Worm (Caenorhabditis elegans): Measurements from ENCODE around the gene nhr-27.

The nhr-27 gene

DNA sequence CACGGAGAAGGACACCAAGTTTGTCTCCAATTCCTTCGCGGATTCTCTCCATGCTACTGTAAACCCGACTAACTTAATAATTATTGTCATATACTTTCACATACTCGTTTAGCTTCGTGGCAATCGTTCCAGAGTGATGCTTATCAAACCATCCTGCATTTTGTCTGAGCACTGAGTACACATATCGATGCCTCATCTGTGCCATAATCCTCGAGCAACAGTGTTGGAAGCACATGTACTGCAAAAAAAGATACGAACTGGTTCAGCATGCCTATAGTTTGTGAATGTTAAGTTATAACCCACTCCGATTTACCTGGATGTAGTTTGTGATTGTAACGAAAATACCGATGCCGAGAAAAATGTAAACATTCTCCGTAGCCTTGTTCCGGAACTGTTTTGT, 53.1 kb downstream of the nhr-27 start:
- no peak for TF ChIP-seq unc-62 (GFP tag; optimal IDR thresholded peaks at IDR 0.05)

DNA sequence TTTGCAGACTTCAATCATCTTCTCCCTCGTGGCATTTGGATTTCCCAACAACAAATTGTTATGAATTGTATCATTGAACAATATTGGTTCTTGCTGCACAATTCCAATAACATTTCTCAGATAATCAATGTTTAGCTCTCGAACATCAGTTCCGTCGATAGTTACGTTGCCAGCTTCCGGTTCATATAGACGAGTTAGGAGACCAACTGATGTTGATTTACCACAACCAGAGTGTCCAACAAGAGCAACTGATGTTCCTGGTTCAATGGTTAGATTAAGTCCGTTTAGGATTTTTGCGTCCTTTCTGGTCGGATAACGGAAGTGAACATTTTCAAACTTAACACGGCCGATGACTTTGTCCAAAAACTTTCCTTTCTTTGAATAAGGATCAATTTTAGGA, 54.1 kb downstream of the nhr-27 start:
- no peak for TF ChIP-seq unc-62 (GFP tag; optimal IDR thresholded peaks at IDR 0.05)

DNA sequence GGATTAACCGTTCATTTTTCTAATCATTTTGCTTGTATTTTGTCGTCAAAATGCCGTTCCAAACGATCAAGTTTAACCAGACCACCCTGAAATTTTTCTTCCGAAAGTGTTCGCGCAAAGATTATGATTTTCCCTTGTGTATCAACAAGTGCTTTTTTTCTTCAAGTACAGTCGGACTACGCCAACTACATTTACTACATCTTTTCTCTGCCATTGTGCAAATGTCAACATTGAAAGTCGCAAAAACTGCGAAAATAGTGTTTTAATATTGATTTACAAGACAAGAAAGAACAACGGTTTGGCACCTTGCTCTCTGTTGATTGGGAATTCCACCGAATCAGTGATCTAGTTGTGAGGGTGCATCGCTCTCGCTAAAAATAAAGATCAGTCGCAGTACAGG, 57.3 kb downstream of the nhr-27 start:
- TF ChIP-seq unc-62 (GFP tag; optimal IDR thresholded peaks at IDR 0.05) = no peak

DNA sequence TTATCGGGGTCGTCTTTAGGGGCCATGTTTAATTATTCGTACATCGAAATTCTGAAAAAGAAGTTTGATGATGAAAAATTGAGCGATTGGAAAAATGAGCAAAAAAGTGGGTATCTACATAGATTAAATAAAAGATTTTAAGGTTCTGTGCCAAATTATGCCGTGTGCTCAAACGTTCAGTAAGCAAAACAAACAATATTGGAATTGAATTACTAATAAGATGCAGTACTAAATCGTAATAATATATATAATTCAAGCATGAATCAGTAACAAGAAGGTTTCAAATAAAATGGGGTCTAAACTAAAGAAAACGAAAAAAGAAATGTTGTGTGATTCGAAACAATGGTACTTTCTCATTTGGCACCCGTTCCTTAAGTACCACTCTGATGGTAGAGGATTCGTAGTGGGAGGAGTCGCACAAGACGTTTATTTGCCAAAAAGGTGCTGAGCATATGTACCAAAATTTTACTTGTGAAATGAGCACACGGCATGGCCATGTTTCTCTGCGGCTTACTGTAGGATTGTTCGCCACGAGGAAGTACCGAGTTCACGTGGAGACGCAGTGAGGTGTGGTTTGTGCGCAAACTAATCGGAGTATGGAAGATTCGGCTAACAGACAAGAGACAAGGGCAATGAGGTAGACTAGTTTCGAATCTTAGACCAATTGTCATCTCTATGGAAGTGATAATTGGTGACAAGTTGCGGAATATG, 58.4 kb downstream of the nhr-27 start, which contains the start of gene pgp-14:
pgp-14 (minus strand) TSS at position 51 of the 711 bp plus-strand sequence.
- TF ChIP-seq unc-62 (GFP tag; optimal IDR thresholded peaks at IDR 0.05) = no peak

- no peak for TF ChIP-seq unc-62 (GFP tag; optimal IDR thresholded peaks at IDR 0.05)
These were observed 69.7 kb downstream of the nhr-27 start, which contains the start of gene pgp-13 for ce11 chrX:12738454-12738853. Gene pgp-13, plus strand, starts transcription at chrX:12738754.

- no peak for TF ChIP-seq unc-62 (GFP tag; optimal IDR thresholded peaks at IDR 0.05)
These were observed 76.8 kb downstream of the nhr-27 start, which contains the start of gene pgp-12 for ce11 chrX:12731188-12731857. Gene pgp-12, plus strand, starts transcription at chrX:12731807.

DNA sequence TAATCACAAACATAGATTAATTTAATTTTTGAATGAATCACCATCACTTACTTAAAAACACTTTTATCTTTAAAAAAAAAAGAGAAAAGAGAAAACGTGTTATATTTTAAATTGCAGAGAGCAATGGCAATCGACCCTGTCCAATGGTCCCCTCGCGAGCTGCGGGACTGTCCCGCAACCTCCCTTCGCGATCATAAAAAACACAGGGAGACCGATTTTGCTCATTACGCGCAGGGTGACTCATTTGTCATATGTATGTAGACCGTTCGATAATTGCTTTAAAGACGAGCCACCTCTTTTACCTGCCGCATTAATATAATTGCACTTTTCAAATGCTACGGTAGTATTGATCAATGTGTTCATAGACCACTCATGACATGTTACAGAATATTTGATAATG, 78.0 kb downstream of the nhr-27 start:
- TF ChIP-seq unc-62 (GFP tag; optimal IDR thresholded peaks at IDR 0.05) = no peak

- TF ChIP-seq unc-62 (GFP tag; optimal IDR thresholded peaks at IDR 0.05) = no peak
These were observed 82.0 kb downstream of the nhr-27 start for ce11 chrX:12726129-12726528.

- no peak for TF ChIP-seq unc-62 (GFP tag; optimal IDR thresholded peaks at IDR 0.05)
These were observed 86.7 kb downstream of the nhr-27 start for ce11 chrX:12721429-12721828.

- TF ChIP-seq unc-62 (GFP tag; optimal IDR thresholded peaks at IDR 0.05) = no peak
These were observed 95.1 kb downstream of the nhr-27 start for ce11 chrX:12713014-12713413.

ce11 chrX:12712353-12712752, 95.8 kb downstream of the nhr-27 start, which contains the start of gene rgs-2:
Gene rgs-2, plus strand, starts transcription at chrX:12712653.
- TF ChIP-seq unc-62 (GFP tag; optimal IDR thresholded peaks at IDR 0.05) = no peak

- no peak for TF ChIP-seq unc-62 (GFP tag; optimal IDR thresholded peaks at IDR 0.05)
These were observed 103.4 kb downstream of the nhr-27 start, which contains the start of gene nhr-272 for ce11 chrX:12704721-12705120. Gene nhr-272, minus strand, starts transcription at chrX:12704821.

DNA sequence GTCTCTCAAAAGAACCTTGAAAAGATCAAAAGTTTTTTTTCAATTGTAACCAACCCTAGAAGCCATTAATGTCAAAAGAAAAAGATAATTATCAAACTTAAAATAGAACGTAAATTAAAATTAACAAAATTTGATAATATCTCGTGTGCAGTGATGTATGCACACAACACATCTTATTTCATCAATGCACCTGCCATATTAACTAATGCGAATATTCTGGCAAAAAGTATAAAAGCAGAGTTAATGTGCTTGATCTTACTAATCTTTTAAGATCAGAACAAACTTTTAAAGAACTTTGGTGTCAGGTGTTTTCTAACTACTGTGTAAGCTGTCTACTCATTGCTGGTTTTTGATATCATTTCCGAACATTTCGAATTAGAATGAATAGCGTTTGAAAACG, 105.4 kb downstream of the nhr-27 start:
- no peak for TF ChIP-seq unc-62 (GFP tag; optimal IDR thresholded peaks at IDR 0.05)

ce11 chrX:12701963-12702362, 106.2 kb downstream of the nhr-27 start, which contains the start of gene nhr-214:
Gene nhr-214, minus strand, starts transcription at chrX:12702063.
- no peak for TF ChIP-seq unc-62 (GFP tag; optimal IDR thresholded peaks at IDR 0.05)

DNA sequence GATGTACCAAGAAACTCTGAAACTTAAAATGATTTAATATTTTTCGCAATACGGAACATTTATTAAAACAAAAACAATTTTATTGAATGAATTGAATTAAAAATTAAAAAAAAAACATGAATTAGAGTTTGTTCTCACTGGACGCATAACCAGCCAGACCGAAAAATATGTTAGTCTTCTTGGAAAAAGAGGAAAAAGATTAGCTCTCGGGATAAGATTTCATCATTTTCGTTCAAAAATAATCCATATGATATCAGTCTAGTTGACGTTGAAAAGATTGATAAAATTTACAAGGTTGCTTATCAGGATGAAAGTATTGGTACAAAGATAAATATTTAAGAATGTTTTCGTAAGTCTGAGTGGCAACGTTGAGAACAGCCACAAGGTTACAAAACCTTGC, 107.7 kb downstream of the nhr-27 start, which contains the start of gene nhr-26:
nhr-26 (minus strand) TSS at position 10 of the 400 bp plus-strand sequence.
- no peak for TF ChIP-seq unc-62 (GFP tag; optimal IDR thresholded peaks at IDR 0.05)

DNA sequence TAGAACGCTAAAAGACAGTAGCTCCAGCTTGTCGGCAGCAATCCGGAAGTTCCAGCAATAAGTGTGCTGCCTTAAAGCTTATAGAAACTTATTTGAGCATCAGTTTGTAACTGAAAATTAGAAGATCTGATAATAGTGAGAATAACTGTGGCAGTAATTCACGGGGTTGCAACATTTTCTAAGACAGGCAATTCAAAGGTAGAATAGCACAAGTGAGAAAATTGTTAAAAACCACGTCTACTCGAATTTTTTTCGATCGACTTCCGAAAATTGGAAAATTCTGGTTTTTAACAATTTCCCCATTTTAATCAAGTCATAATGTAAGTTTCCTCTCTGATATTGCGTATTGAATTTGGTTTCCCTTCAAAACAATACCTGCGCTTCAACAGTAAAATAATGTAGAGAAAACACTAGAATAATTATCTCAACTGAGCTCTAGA, 114.9 kb downstream of the nhr-27 start:
- TF ChIP-seq unc-62 (GFP tag; optimal IDR thresholded peaks at IDR 0.05) = no peak

All from whole organism, dauer.